Fruit fly (Drosophila melanogaster) whole organism, embryonic: Measurements from ENCODE around the gene Wdr59.

ENCODE experiments used
- BEAF-32 ChIP-seq: fragments of 200-800 bp; sonication (Bioruptor generic); optimal IDR thresholded peaks from 3 replicates; lab custom pipeline; 2017; ENCODE audit warnings: missing biosample characterization, missing genetic modification characterization, mild to moderate bottlenecking, moderate library complexity, missing genetic modification reagents
- CG10267 ChIP-seq: fragments of 200-800 bp; sonication (Bioruptor generic); optimal IDR thresholded peaks from 2 replicates; lab custom pipeline; 2018; ENCODE audit warnings: missing biosample characterization, mild to moderate bottlenecking, missing genetic modification characterization, moderate library complexity
- CG10462 ChIP-seq: fragments of 200-800 bp; sonication (Bioruptor generic); optimal IDR thresholded peaks from 2 replicates; lab custom pipeline; 2016; ENCODE audit warnings: missing biosample characterization, missing genetic modification characterization
- CG12071 ChIP-seq: fragments of 200-800 bp; sonication (Bioruptor generic); optimal IDR thresholded peaks from 3 replicates; lab custom pipeline; 2018; ENCODE audit warnings: missing biosample characterization, mild to moderate bottlenecking, missing genetic modification characterization
- CG12299 ChIP-seq: fragments of 200-800 bp; sonication (Bioruptor generic); optimal IDR thresholded peaks from 2 replicates; lab custom pipeline; 2018; ENCODE audit warnings: missing biosample characterization, mild to moderate bottlenecking, missing genetic modification characterization
- CG12769 ChIP-seq: fragments of 200-800 bp; sonication (Bioruptor generic); optimal IDR thresholded peaks from 2 replicates; lab custom pipeline; 2019; ENCODE audit warnings: missing biosample characterization, mild to moderate bottlenecking, missing genetic modification characterization, moderate library complexity
- CG13287 ChIP-seq: fragments of 200-800 bp; sonication (Bioruptor generic); IDR thresholded peaks from 2 replicates; pipeline ENCODE4 v1.3.6; 2022; ENCODE audit warnings: missing biosample characterization, missing genetic modification characterization; ENCODE audit not compliant: partially characterized antibody
- CG15269 ChIP-seq: fragments of 200-800 bp; sonication (Bioruptor generic); optimal IDR thresholded peaks from 2 replicates; lab custom pipeline; 2018; ENCODE audit warnings: missing biosample characterization, mild to moderate bottlenecking, missing genetic modification characterization, moderate library complexity
- CG15479 ChIP-seq: fragments of 200-800 bp; sonication (Bioruptor generic); optimal IDR thresholded peaks from 3 replicates; lab custom pipeline; 2019; ENCODE audit warnings: missing biosample characterization, mild to moderate bottlenecking, missing genetic modification characterization, moderate library complexity
- CG17612 ChIP-seq: fragments of 200-800 bp; sonication (Bioruptor generic); IDR thresholded peaks from 2 replicates; pipeline ENCODE4 v1.3.6; 2022; ENCODE audit warnings: missing biosample characterization, missing genetic modification characterization
- CG18262 ChIP-seq: fragments of 200-800 bp; optimal IDR thresholded peaks from 3 replicates; lab custom pipeline; 2019; ENCODE audit warnings: missing biosample characterization, mild to moderate bottlenecking, missing genetic modification characterization, moderate library complexity
- CG3065 ChIP-seq: fragments of 200-800 bp; sonication (Bioruptor generic); optimal IDR thresholded peaks from 2 replicates; lab custom pipeline; 2016; ENCODE audit warnings: missing biosample characterization, missing genetic modification characterization
- CG4707 ChIP-seq: fragments of 200-800 bp; sonication (Bioruptor generic); optimal IDR thresholded peaks from 2 replicates; lab custom pipeline; 2018; ENCODE audit warnings: missing biosample characterization, mild to moderate bottlenecking, missing genetic modification characterization, moderate library complexity
- CG5953 ChIP-seq: fragments of 200-800 bp; sonication (Bioruptor generic); IDR thresholded peaks from 2 replicates; pipeline ENCODE4 v1.3.6; 2022; ENCODE audit warnings: missing biosample characterization, missing genetic modification characterization
- CG7786 ChIP-seq: fragments of 200-800 bp; sonication (Bioruptor generic); optimal IDR thresholded peaks from 2 replicates; lab custom pipeline; 2016; ENCODE audit warnings: missing biosample characterization, missing genetic modification characterization
- CG8359 ChIP-seq: fragments of 200-800 bp; sonication (Bioruptor generic); optimal IDR thresholded peaks from 2 replicates; lab custom pipeline; 2017; ENCODE audit warnings: missing biosample characterization, mild to moderate bottlenecking, missing genetic modification characterization, borderline replicate concordance
- CG8765 ChIP-seq: fragments of 200-800 bp; sonication (Bioruptor generic); IDR thresholded peaks from 2 replicates; pipeline ENCODE4 v1.3.6; 2022; ENCODE audit warnings: missing biosample characterization, missing genetic modification characterization
- CG9876 ChIP-seq: fragments of 200-800 bp; sonication (Bioruptor generic); optimal IDR thresholded peaks from 2 replicates; lab custom pipeline; 2016; ENCODE audit warnings: missing biosample characterization, missing genetic modification characterization
- Dll ChIP-seq: fragments of 200-800 bp; sonication (Bioruptor generic); IDR thresholded peaks from 4 replicates; pipeline ENCODE4 v1.3.6; 2022; ENCODE audit warnings: missing biosample characterization, missing genetic modification characterization; ENCODE audit not compliant: partially characterized antibody
- Doc3 ChIP-seq: fragments of 200-800 bp; sonication (Bioruptor generic); IDR thresholded peaks from 3 replicates; pipeline ENCODE4 v1.3.6; 2022; ENCODE audit warnings: missing biosample characterization, missing genetic modification characterization; ENCODE audit not compliant: partially characterized antibody
- Fer1 ChIP-seq: fragments of 200-800 bp; sonication (Bioruptor generic); optimal IDR thresholded peaks from 2 replicates; lab custom pipeline; 2017; ENCODE audit warnings: missing biosample characterization, mild to moderate bottlenecking, missing genetic modification characterization
- HLH4C ChIP-seq: fragments of 200-800 bp; sonication (Bioruptor generic); IDR thresholded peaks from 3 replicates; pipeline ENCODE4 v1.3.6; 2022; ENCODE audit warnings: missing biosample characterization, missing genetic modification characterization; ENCODE audit not compliant: partially characterized antibody
- Hey ChIP-seq: fragments of 200-800 bp; sonication (Bioruptor generic); optimal IDR thresholded peaks from 3 replicates; lab custom pipeline; 2018; ENCODE audit warnings: missing biosample characterization, mild to moderate bottlenecking, missing genetic modification characterization
- Hmx ChIP-seq: fragments of 200-800 bp; sonication (Bioruptor generic); optimal IDR thresholded peaks from 2 replicates; lab custom pipeline; 2016; ENCODE audit warnings: missing biosample characterization, missing genetic modification characterization
- Hr78 ChIP-seq, 2 experiments: fragments of 200-800 bp in 1 of 2; fragments of >200 bp in 1 of 2; sonication (Bioruptor generic) in 1 of 2; optimal IDR thresholded peaks; 2 replicates each; lab custom pipeline; 2017 to 2019; ENCODE audit warnings: missing biosample characterization in 2 of 2, missing genetic modification characterization in 2 of 2, mild to moderate bottlenecking in 1 of 2, moderate library complexity in 1 of 2
- MESR4 ChIP-seq: fragments of 200-800 bp; sonication (Bioruptor generic); optimal IDR thresholded peaks from 2 replicates; lab custom pipeline; 2018; ENCODE audit warnings: missing biosample characterization, mild to moderate bottlenecking, missing genetic modification characterization, moderate library complexity
- Mad ChIP-seq: fragments of 200-800 bp; sonication (Bioruptor generic); optimal IDR thresholded peaks from 2 replicates; lab custom pipeline; 2016; ENCODE audit warnings: missing biosample characterization, missing genetic modification characterization
- Opbp ChIP-seq: fragments of 200-800 bp; sonication (Bioruptor generic); IDR thresholded peaks from 3 replicates; pipeline ENCODE4 v1.3.6; 2022; ENCODE audit warnings: missing biosample characterization, missing genetic modification characterization; ENCODE audit not compliant: partially characterized antibody
- Ssrp ChIP-seq: fragments of 200-800 bp; sonication (Bioruptor generic); optimal IDR thresholded peaks from 2 replicates; lab custom pipeline; 2018; ENCODE audit warnings: missing biosample characterization, mild to moderate bottlenecking, missing genetic modification characterization, moderate library complexity
- TFAM ChIP-seq: fragments of 200-800 bp; sonication (Bioruptor generic); optimal IDR thresholded peaks from 2 replicates; lab custom pipeline; 2017; ENCODE audit warnings: missing biosample characterization, missing genetic modification characterization, inconsistent platforms
- ac ChIP-seq: fragments of 200-800 bp; sonication (Bioruptor generic); optimal IDR thresholded peaks from 3 replicates; lab custom pipeline; 2017; ENCODE audit warnings: missing biosample characterization, mild to moderate bottlenecking, missing genetic modification characterization
- ap ChIP-seq: fragments of 200-800 bp; sonication (Bioruptor generic); IDR thresholded peaks from 2 replicates; pipeline ENCODE4 v1.3.6; 2022; ENCODE audit warnings: missing biosample characterization, missing genetic modification characterization
- ash1 ChIP-seq: fragments of 200-800 bp; sonication (Bioruptor generic); optimal IDR thresholded peaks from 2 replicates; lab custom pipeline; 2018; ENCODE audit warnings: missing biosample characterization, mild to moderate bottlenecking, missing genetic modification characterization
- ato ChIP-seq: fragments of 200-800 bp; sonication (Bioruptor generic); IDR thresholded peaks from 2 replicates; pipeline ENCODE4 v1.3.6; 2022; ENCODE audit warnings: missing biosample characterization, missing genetic modification characterization; ENCODE audit not compliant: partially characterized antibody
- bcd ChIP-seq: fragments of 200-800 bp; sonication (Bioruptor generic); optimal IDR thresholded peaks from 2 replicates; lab custom pipeline; 2017; ENCODE audit warnings: missing biosample characterization, mild to moderate bottlenecking, missing genetic modification characterization
- chn ChIP-seq: fragments of 200-800 bp; sonication (Bioruptor generic); optimal IDR thresholded peaks from 2 replicates; lab custom pipeline; 2016; ENCODE audit warnings: missing biosample characterization, missing genetic modification characterization
- disco-r ChIP-seq: fragments of 200-800 bp; sonication (Bioruptor generic); optimal IDR thresholded peaks from 2 replicates; lab custom pipeline; 2016; ENCODE audit warnings: missing biosample characterization, missing genetic modification characterization
- dmrt99B ChIP-seq: fragments of 200-800 bp; sonication (Bioruptor generic); optimal IDR thresholded peaks from 2 replicates; lab custom pipeline; 2018; ENCODE audit warnings: missing biosample characterization, mild to moderate bottlenecking, missing genetic modification characterization, moderate library complexity
- ftz-f1 ChIP-seq: fragments of 200-800 bp; sonication (Bioruptor generic); optimal IDR thresholded peaks from 2 replicates; lab custom pipeline; 2016; ENCODE audit warnings: missing biosample characterization, missing genetic modification characterization
- jumu ChIP-seq: fragments of 200-800 bp; sonication (Bioruptor generic); optimal IDR thresholded peaks from 3 replicates; lab custom pipeline; 2016; ENCODE audit warnings: missing biosample characterization, missing genetic modification characterization
- kni ChIP-seq: fragments of 200-800 bp; sonication (Bioruptor generic); optimal IDR thresholded peaks from 3 replicates; lab custom pipeline; 2017; ENCODE audit warnings: mild to moderate bottlenecking, missing biosample characterization, missing genetic modification reagents, missing genetic modification characterization
- onecut ChIP-seq: fragments of 200-800 bp; sonication (Bioruptor generic); IDR thresholded peaks from 2 replicates; pipeline ENCODE4 v1.3.6; 2022; ENCODE audit warnings: missing biosample characterization, missing genetic modification characterization
- sisA ChIP-seq: fragments of 200-800 bp; sonication (Bioruptor generic); IDR thresholded peaks from 2 replicates; pipeline ENCODE4 v1.3.6; 2022; ENCODE audit warnings: missing biosample characterization, missing genetic modification characterization
- tap ChIP-seq: fragments of 200-800 bp; optimal IDR thresholded peaks from 3 replicates; lab custom pipeline; 2019; ENCODE audit warnings: missing biosample characterization, mild to moderate bottlenecking, missing genetic modification characterization, moderate library complexity
- tup ChIP-seq: fragments of 200-800 bp; sonication (Bioruptor generic); optimal IDR thresholded peaks from 2 replicates; lab custom pipeline; 2016; ENCODE audit warnings: missing biosample characterization, mild to moderate bottlenecking, missing genetic modification characterization, moderate library complexity
- vnd ChIP-seq: fragments of 200-800 bp; sonication (Bioruptor generic); IDR thresholded peaks from 3 replicates; pipeline ENCODE4 v1.3.6; 2022; ENCODE audit warnings: missing biosample characterization, missing genetic modification characterization; ENCODE audit not compliant: partially characterized antibody
- z ChIP-seq: fragments of 200-800 bp; sonication (Bioruptor generic); IDR thresholded peaks from 3 replicates; pipeline ENCODE4 v1.3.6; 2022; ENCODE audit warnings: missing biosample characterization, missing genetic modification characterization

Wdr59 gene

dm6 chr2L:11044678-11045466 lies 46.4 kb upstream of the Wdr59 start (continued):
- TF ChIP-seq tup (GFP tag; lab: Kevin White, UChicago) (no peak), disco-r (GFP tag; lab: Kevin White, UChicago) (peak; percentile 39), Mad (no peak), dmrt99B (tag; lab: Kevin White, UChicago) (peak; percentile 30), ac (GFP tag; lab: Kevin White, UChicago) (no peak), CG17612 (no peak), onecut (peak; percentile 53), CG12299 (tag; lab: Kevin White, UChicago) (peak; percentile 18), CG9876 (GFP tag; lab: Kevin White, UChicago) (no peak), CG7786 (GFP tag; lab: Kevin White, UChicago) (no peak), Dll (GFP tag; lab: Robert Waterston, UW) (no peak), CG3065 (GFP tag; lab: Kevin White, UChicago) (no peak), CG8359 (GFP tag; lab: Kevin White, UChicago) (peak; percentile 5), CG18262 (tag; lab: Kevin White, UChicago) (peak; percentile 26), Opbp (GFP tag; lab: Robert Waterston, UW) (no peak)

- TF ChIP-seq CG12769 (tag; lab: Kevin White, UChicago) (peak; percentile 11), CG8765 (GFP tag; lab: Robert Waterston, UW) (no peak), Fer1 (GFP tag; lab: Kevin White, UChicago) (no peak), CG12071 (GFP tag; lab: Kevin White, UChicago) (no peak), vnd (GFP tag; lab: Robert Waterston, UW) (no peak), BEAF-32 (GFP tag; lab: Kevin White, UChicago) (no peak), CG13287 (GFP tag; lab: Robert Waterston, UW) (no peak), Hmx (GFP tag; lab: Kevin White, UChicago) (no peak), HLH4C (GFP tag; lab: Robert Waterston, UW) (no peak), Hey (tag; lab: Kevin White, UChicago) (no peak), CG10462 (GFP tag; lab: Kevin White, UChicago) (no peak), CG15479 (no peak), Ssrp (tag; lab: Kevin White, UChicago) (no peak), CG17612 (no peak), MESR4 (no peak), TFAM (GFP tag; lab: Kevin White, UChicago) (no peak), CG4707 (GFP tag; lab: Kevin White, UChicago) (no peak), CG10267 (tag; lab: Kevin White, UChicago) (no peak), Doc3 (GFP tag; lab: Robert Waterston, UW) (no peak), jumu (no peak), ash1 (GFP tag; lab: Kevin White, UChicago) (no peak), sisA (no peak), ap (GFP tag; lab: Robert Waterston, UW) (no peak), CG15269 (tag; lab: Kevin White, UChicago) (no peak), kni (GFP tag; lab: Kevin White, UChicago) (peak; percentile 26), Hr78 (GFP tag; optimal IDR thresholded peaks at IDR 0.05; lab: Kevin White, UChicago) (peak in 1 of 2 experiments; percentile 96), chn (no peak), z (GFP tag; lab: Robert Waterston, UW) (no peak), Mad (no peak), tap (tag; lab: Kevin White, UChicago) (no peak), ftz-f1 (GFP tag; lab: Kevin White, UChicago) (no peak), ato (no peak), bcd (no peak), CG5953 (GFP tag; lab: Robert Waterston, UW) (no peak)
Measured at dm6 chr2L:11045467-11045914, 45.8 kb upstream of the Wdr59 start.
